Fruit fly (Drosophila melanogaster) whole organism, embryonic: ENCODE data around the gene Gr63a.

ENCODE experiments used
- B-H2 ChIP-seq: fragments of 200-800 bp; sonication (Bioruptor generic); optimal IDR thresholded peaks from 2 replicates; lab custom pipeline; 2018; ENCODE audit warnings: missing biosample characterization, mild to moderate bottlenecking, missing genetic modification characterization
- CG10147 ChIP-seq: fragments of 200-800 bp; sonication (Bioruptor generic); optimal IDR thresholded peaks from 2 replicates; lab custom pipeline; 2019; ENCODE audit warnings: missing biosample characterization, mild to moderate bottlenecking, missing genetic modification characterization, moderate library complexity
- CG12155 ChIP-seq: fragments of 200-800 bp; sonication (Bioruptor generic); optimal IDR thresholded peaks from 3 replicates; lab custom pipeline; 2016; ENCODE audit warnings: missing biosample characterization, missing genetic modification characterization
- CG12769 ChIP-seq: fragments of 200-800 bp; sonication (Bioruptor generic); optimal IDR thresholded peaks from 2 replicates; lab custom pipeline; 2019; ENCODE audit warnings: missing biosample characterization, mild to moderate bottlenecking, missing genetic modification characterization, moderate library complexity
- CG13624 ChIP-seq: fragments of 200-800 bp; sonication (Bioruptor generic); optimal IDR thresholded peaks from 2 replicates; lab custom pipeline; 2016; ENCODE audit warnings: missing biosample characterization, missing genetic modification characterization
- CG14710 ChIP-seq: fragments of 200-800 bp; sonication (Bioruptor generic); optimal IDR thresholded peaks from 3 replicates; lab custom pipeline; 2019; ENCODE audit warnings: missing biosample characterization, mild to moderate bottlenecking, missing genetic modification characterization, moderate library complexity
- CG31365 ChIP-seq: fragments of 200-800 bp; sonication (Bioruptor generic); optimal IDR thresholded peaks from 2 replicates; lab custom pipeline; 2018; ENCODE audit warnings: missing biosample characterization, mild to moderate bottlenecking, missing genetic modification characterization
- CG3847 ChIP-seq: fragments of 200-800 bp; sonication (Bioruptor generic); IDR thresholded peaks from 2 replicates; pipeline ENCODE4 v1.3.6; 2022; ENCODE audit warnings: missing biosample characterization, missing genetic modification characterization
- CG4854 ChIP-seq: fragments of 200-800 bp; sonication (Bioruptor generic); optimal IDR thresholded peaks from 2 replicates; lab custom pipeline; 2016; ENCODE audit warnings: missing biosample characterization, missing genetic modification characterization, inconsistent platforms
- CG9215 ChIP-seq: fragments of 200-800 bp; sonication (Bioruptor generic); IDR thresholded peaks from 2 replicates; pipeline ENCODE4 v1.3.6; 2022; ENCODE audit warnings: missing biosample characterization, missing genetic modification characterization
- CoRest ChIP-seq: fragments of 200-800 bp; sonication (Bioruptor generic); optimal IDR thresholded peaks from 3 replicates; lab custom pipeline; 2018; ENCODE audit warnings: missing biosample characterization, mild to moderate bottlenecking, missing genetic modification characterization, moderate library complexity
- Dad ChIP-seq: fragments of 200-800 bp; sonication (Bioruptor generic); optimal IDR thresholded peaks from 3 replicates; lab custom pipeline; 2016; ENCODE audit warnings: missing biosample characterization, missing genetic modification characterization
- Dip2 ChIP-seq: fragments of 200-800 bp; sonication (Bioruptor generic); IDR thresholded peaks from 2 replicates; pipeline ENCODE4 v1.3.6; 2022; ENCODE audit warnings: missing biosample characterization, missing genetic modification characterization
- Doc2 ChIP-seq: fragments of 200-800 bp; sonication (Bioruptor generic); IDR thresholded peaks from 2 replicates; pipeline ENCODE4 v1.3.6; 2022; ENCODE audit warnings: missing biosample characterization, missing genetic modification characterization
- Fer1 ChIP-seq: fragments of 200-800 bp; sonication (Bioruptor generic); optimal IDR thresholded peaks from 2 replicates; lab custom pipeline; 2017; ENCODE audit warnings: missing biosample characterization, mild to moderate bottlenecking, missing genetic modification characterization
- H15 ChIP-seq: fragments of 200-800 bp; sonication (Bioruptor generic); IDR thresholded peaks from 3 replicates; pipeline ENCODE4 v1.3.6; 2022; ENCODE audit warnings: missing biosample characterization, missing genetic modification characterization
- HLHmδ ChIP-seq: fragments of 200-800 bp; sonication (Bioruptor generic); optimal IDR thresholded peaks from 2 replicates; lab custom pipeline; 2018; ENCODE audit warnings: missing biosample characterization, mild to moderate bottlenecking, missing genetic modification characterization, moderate library complexity
- Hmr ChIP-seq: fragments of 200-800 bp; sonication (Bioruptor generic); optimal IDR thresholded peaks from 3 replicates; lab custom pipeline; 2017; ENCODE audit warnings: mild to moderate bottlenecking, missing biosample characterization, missing genetic modification reagents, missing genetic modification characterization
- Hsf ChIP-seq: fragments of 200-800 bp; sonication (Bioruptor generic); optimal IDR thresholded peaks from 3 replicates; lab custom pipeline; 2016; ENCODE audit warnings: missing biosample characterization, missing genetic modification characterization
- Jarid2 ChIP-seq: fragments of 200-800 bp; sonication (Bioruptor generic); optimal IDR thresholded peaks from 3 replicates; lab custom pipeline; 2017; ENCODE audit warnings: mild to moderate bottlenecking, missing biosample characterization, missing genetic modification reagents, missing genetic modification characterization
- Med ChIP-seq: fragments of 200-800 bp; sonication (Bioruptor generic); peaks from one replicate; lab custom pipeline; 2016; ENCODE audit warnings: missing biosample characterization, missing genetic modification characterization, mild to moderate bottlenecking, inconsistent platforms, moderate library complexity
- Nf-YC ChIP-seq: fragments of 200-800 bp; optimal IDR thresholded peaks from 3 replicates; lab custom pipeline; 2019; ENCODE audit warnings: missing biosample characterization, mild to moderate bottlenecking, missing genetic modification characterization, moderate library complexity
- NfI ChIP-seq: fragments of 200-800 bp; sonication (Bioruptor generic); optimal IDR thresholded peaks from 3 replicates; lab custom pipeline; 2018; ENCODE audit warnings: missing biosample characterization, mild to moderate bottlenecking, missing genetic modification characterization, moderate library complexity
- Sox102F ChIP-seq: fragments of 200-800 bp; sonication (Bioruptor generic); optimal IDR thresholded peaks from 2 replicates; lab custom pipeline; 2018; ENCODE audit warnings: missing biosample characterization, mild to moderate bottlenecking, missing genetic modification characterization, moderate library complexity
- Sry-β ChIP-seq: fragments of 200-800 bp; sonication (Bioruptor generic); optimal IDR thresholded peaks from 2 replicates; lab custom pipeline; 2018; ENCODE audit warnings: missing biosample characterization, mild to moderate bottlenecking, missing genetic modification characterization, moderate library complexity
- Sry-δ ChIP-seq: fragments of 200-800 bp; sonication (Bioruptor generic); optimal IDR thresholded peaks from 2 replicates; lab custom pipeline; 2016; ENCODE audit warnings: missing biosample characterization, missing genetic modification characterization
- Xbp1 ChIP-seq: fragments of 200-800 bp; sonication (Bioruptor generic); optimal IDR thresholded peaks from 3 replicates; lab custom pipeline; 2016; ENCODE audit warnings: missing biosample characterization, mild to moderate bottlenecking, missing genetic modification characterization
- ac ChIP-seq: fragments of 200-800 bp; sonication (Bioruptor generic); optimal IDR thresholded peaks from 3 replicates; lab custom pipeline; 2017; ENCODE audit warnings: missing biosample characterization, mild to moderate bottlenecking, missing genetic modification characterization
- bcd ChIP-seq: fragments of 200-800 bp; sonication (Bioruptor generic); optimal IDR thresholded peaks from 2 replicates; lab custom pipeline; 2017; ENCODE audit warnings: missing biosample characterization, mild to moderate bottlenecking, missing genetic modification characterization
- bsh ChIP-seq, 2 experiments: fragments of 200-800 bp; sonication (Bioruptor generic); optimal IDR thresholded peaks; 2 replicates each; lab custom pipeline; 2017 to 2018; ENCODE audit warnings: mild to moderate bottlenecking in 2 of 2, missing biosample characterization in 2 of 2, missing genetic modification characterization in 2 of 2, moderate library complexity in 1 of 2
- btn ChIP-seq: fragments of 200-800 bp; sonication (Bioruptor generic); optimal IDR thresholded peaks from 2 replicates; lab custom pipeline; 2016; ENCODE audit warnings: missing biosample characterization, missing genetic modification characterization
- chn ChIP-seq: fragments of 200-800 bp; sonication (Bioruptor generic); optimal IDR thresholded peaks from 2 replicates; lab custom pipeline; 2016; ENCODE audit warnings: missing biosample characterization, missing genetic modification characterization
- danr ChIP-seq: fragments of 200-800 bp; sonication (Bioruptor generic); IDR thresholded peaks from 2 replicates; pipeline ENCODE4 v1.3.6; 2022; ENCODE audit warnings: missing biosample characterization, missing genetic modification characterization
- dm ChIP-seq: fragments of 200-800 bp; sonication (Bioruptor generic); optimal IDR thresholded peaks from 3 replicates; lab custom pipeline; 2016; ENCODE audit warnings: missing biosample characterization, missing genetic modification characterization
- esg ChIP-seq: fragments of 200-800 bp; sonication (Bioruptor generic); conservative IDR thresholded peaks from 2 replicates; pipeline ENCODE4 v1.3.6; 2022; ENCODE audit warnings: missing biosample characterization, missing genetic modification characterization
- fd96Cb ChIP-seq: fragments of 200-800 bp; sonication (Bioruptor generic); optimal IDR thresholded peaks from 2 replicates; lab custom pipeline; 2018; ENCODE audit warnings: missing biosample characterization, mild to moderate bottlenecking, missing genetic modification characterization, moderate library complexity
- grn ChIP-seq: fragments of 200-800 bp; sonication (Bioruptor generic); optimal IDR thresholded peaks from 3 replicates; lab custom pipeline; 2017; ENCODE audit warnings: missing biosample characterization, missing genetic modification characterization
- maf-S ChIP-seq: fragments of 200-800 bp; sonication (Bioruptor generic); optimal IDR thresholded peaks from 2 replicates; lab custom pipeline; 2016; ENCODE audit warnings: missing biosample characterization, missing genetic modification characterization
- odd ChIP-seq: fragments of 200-800 bp; sonication (Bioruptor generic); optimal IDR thresholded peaks from 2 replicates; lab custom pipeline; 2017; ENCODE audit warnings: missing biosample characterization, mild to moderate bottlenecking, missing genetic modification characterization
- pfk ChIP-seq: fragments of 200-800 bp; sonication (Bioruptor generic); optimal IDR thresholded peaks from 2 replicates; lab custom pipeline; 2018; ENCODE audit warnings: missing biosample characterization, mild to moderate bottlenecking, missing genetic modification characterization, moderate library complexity
- phol ChIP-seq: fragments of 200-800 bp; sonication (Bioruptor generic); optimal IDR thresholded peaks from 3 replicates; lab custom pipeline; 2018; ENCODE audit warnings: missing biosample characterization, mild to moderate bottlenecking, missing genetic modification characterization, moderate library complexity
- pnt ChIP-seq: fragments of 200-800 bp; sonication (Bioruptor generic); optimal IDR thresholded peaks from 3 replicates; lab custom pipeline; 2016; ENCODE audit warnings: missing biosample characterization, missing genetic modification characterization
- pum ChIP-seq: fragments of 200-800 bp; sonication (Bioruptor generic); optimal IDR thresholded peaks from 2 replicates; lab custom pipeline; 2016; ENCODE audit warnings: missing biosample characterization, missing genetic modification characterization
- salm ChIP-seq: fragments of 200-800 bp; sonication (Bioruptor generic); optimal IDR thresholded peaks from 2 replicates; lab custom pipeline; 2018; ENCODE audit warnings: missing biosample characterization, mild to moderate bottlenecking, missing genetic modification characterization
- sens ChIP-seq: fragments of 200-800 bp; sonication (Bioruptor generic); peaks from one replicate; lab custom pipeline; 2016; ENCODE audit warnings: missing biosample characterization, missing genetic modification characterization
- sqz ChIP-seq: fragments of 200-800 bp; sonication (Bioruptor generic); optimal IDR thresholded peaks from 3 replicates; lab custom pipeline; 2018; ENCODE audit warnings: missing biosample characterization, mild to moderate bottlenecking, missing genetic modification characterization
- sr ChIP-seq: fragments of 200-800 bp; sonication (Bioruptor generic); IDR thresholded peaks from 3 replicates; pipeline ENCODE4 v1.3.6; 2022; ENCODE audit warnings: missing biosample characterization, missing genetic modification characterization
- sug ChIP-seq: fragments of 200-800 bp; optimal IDR thresholded peaks from 2 replicates; lab custom pipeline; 2019; ENCODE audit warnings: missing biosample characterization, mild to moderate bottlenecking, missing genetic modification characterization, moderate library complexity
- trem ChIP-seq: fragments of 200-800 bp; optimal IDR thresholded peaks from 3 replicates; lab custom pipeline; 2019; ENCODE audit warnings: missing biosample characterization, mild to moderate bottlenecking, missing genetic modification characterization, moderate library complexity
- unpg ChIP-seq: fragments of 200-800 bp; sonication (Bioruptor generic); optimal IDR thresholded peaks from 3 replicates; lab custom pipeline; 2018; ENCODE audit warnings: missing biosample characterization, mild to moderate bottlenecking, missing genetic modification characterization, moderate library complexity
- z ChIP-seq: fragments of 200-800 bp; sonication (Bioruptor generic); IDR thresholded peaks from 3 replicates; pipeline ENCODE4 v1.3.6; 2022; ENCODE audit warnings: missing biosample characterization, missing genetic modification characterization

Gene Gr63a

dm6 chr3L:3896553-3897034 is at the start of gene Gr63a, which contains the start of gene Lamtor4 (continued):
- TF ChIP-seq pnt (GFP tag; lab: Kevin White, UChicago) (no peak), Doc2 (no peak), chn (GFP tag; lab: Kevin White, UChicago) (peak; percentile 21), ac (GFP tag; lab: Kevin White, UChicago) (no peak), Hsf (GFP tag; lab: Kevin White, UChicago) (peak; percentile 3), sqz (GFP tag; lab: Kevin White, UChicago) (no peak), salm (tag; lab: Kevin White, UChicago) (no peak), esg (GFP tag; lab: Robert Waterston, UW) (no peak), CoRest (tag; lab: Kevin White, UChicago) (peak; percentile 19), pfk (no peak), btn (peak; percentile 24), bsh (GFP tag; optimal IDR thresholded peaks at IDR 0.05; lab: Kevin White, UChicago) (no peak), CG12769 (tag; lab: Kevin White, UChicago) (peak; percentile 27), sug (peak; percentile 43), CG10147 (GFP tag; lab: Kevin White, UChicago) (no peak), sr (GFP tag; lab: Robert Waterston, UW) (peak; percentile 58; the same call in 1 of the 3 replicates), grn (GFP tag; lab: Kevin White, UChicago) (peak; percentile 25), Dad (GFP tag; lab: Kevin White, UChicago) (peak; percentile 18), z (GFP tag; lab: Robert Waterston, UW) (no peak; the same call in 2 of the 3 replicates), phol (tag; lab: Kevin White, UChicago) (peak; percentile 49), CG31365 (tag; lab: Kevin White, UChicago) (no peak), fd96Cb (tag; lab: Kevin White, UChicago) (no peak), Med (GFP tag; lab: Kevin White, UChicago) (peak; percentile 91), NfI (peak; percentile 1), maf-S (peak; percentile 24), CG13624 (peak; percentile 57), Sox102F (no peak), bcd (GFP tag; lab: Kevin White, UChicago) (no peak), dm (GFP tag; lab: Kevin White, UChicago) (peak; percentile 47), danr (GFP tag; lab: Robert Waterston, UW) (no peak), CG9215 (no peak), unpg (GFP tag; lab: Kevin White, UChicago) (no peak), Nf-YC (tag; lab: Kevin White, UChicago) (peak; percentile 32), CG12155 (GFP tag; lab: Kevin White, UChicago) (peak; percentile 5), Hmr (GFP tag; lab: Kevin White, UChicago) (peak; percentile 55), Jarid2 (no peak), Dip2 (no peak), pum (GFP tag; lab: Kevin White, UChicago) (no peak), Fer1 (GFP tag; lab: Kevin White, UChicago) (peak; percentile 29), CG4854 (GFP tag; lab: Kevin White, UChicago) (no peak), CG3847 (0 out of 2 replicates have a peak, but pooled peaks have one; percentile 41), Xbp1 (GFP tag; lab: Kevin White, UChicago) (peak; percentile 26), sens (GFP tag; lab: Kevin White, UChicago) (peak; percentile 82), H15 (GFP tag; lab: Robert Waterston, UW) (no peak), HLHmδ (peak; percentile 1), Sry-β (GFP tag; lab: Kevin White, UChicago) (no peak), CG14710 (tag; lab: Kevin White, UChicago) (peak; percentile 44), trem (tag; lab: Kevin White, UChicago) (peak; percentile 85), B-H2 (peak; percentile 50), odd (GFP tag; lab: Kevin White, UChicago) (no peak), Sry-δ (GFP tag; lab: Kevin White, UChicago) (peak; percentile 31)
